Worm (Caenorhabditis elegans) whole organism, L4 larva: ENCODE data around the gene R08A2.9.

Source experiments
- D1046.2 ChIP-seq: fragments of 200-800 bp; sonication (Bioruptor generic); IDR thresholded peaks from 2 replicates; pipeline ENCODE4 v1.3.6; 2022; ENCODE audit warnings: missing genetic modification characterization, missing compliant biosample characterization
- F10B5.3 ChIP-seq: sonication (generic microtip); optimal IDR thresholded peaks from 2 replicates; lab custom pipeline; 2016; ENCODE audit warnings: mild to moderate bottlenecking, missing genetic modification characterization, missing compliant biosample characterization
- F37D6.2 ChIP-seq: sonication (generic microtip); optimal IDR thresholded peaks from 2 replicates; lab custom pipeline; 2016; ENCODE audit warnings: mild to moderate bottlenecking, missing genetic modification characterization, missing compliant biosample characterization
- F49E8.2 ChIP-seq: sonication (generic microtip); optimal IDR thresholded peaks from 2 replicates; lab custom pipeline; 2016; ENCODE audit warnings: missing compliant biosample characterization, mild to moderate bottlenecking, missing genetic modification characterization, borderline replicate concordance
- T26A8.4 ChIP-seq: fragments of 200-800 bp; sonication (Bioruptor generic); IDR thresholded peaks from 2 replicates; pipeline ENCODE4 v1.3.6; 2022; ENCODE audit warnings: missing genetic modification characterization, missing compliant biosample characterization
- Y48G9A.11 ChIP-seq: fragments of 200-800 bp; sonication (Bioruptor generic); IDR thresholded peaks from 2 replicates; pipeline ENCODE4 v1.3.6; 2022; ENCODE audit warnings: missing genetic modification reagents, missing genetic modification characterization, missing compliant biosample characterization
- Y75B8A.6 ChIP-seq: fragments of 200-800 bp; sonication (Bioruptor generic); IDR thresholded peaks from 2 replicates; pipeline ENCODE4 v1.3.6; 2022; ENCODE audit warnings: missing genetic modification reagents, missing genetic modification characterization, missing compliant biosample characterization
- ZK337.2 ChIP-seq: fragments of 200-800 bp; sonication (Bioruptor generic); IDR thresholded peaks from 2 replicates; pipeline ENCODE4 v1.3.6; 2022; ENCODE audit warnings: missing genetic modification reagents, missing genetic modification characterization, missing compliant biosample characterization
- arid-1 ChIP-seq: fragments of 200-800 bp; sonication (Bioruptor generic); conservative IDR thresholded peaks from 2 replicates; pipeline ENCODE4 v1.3.6; 2022; ENCODE audit warnings: missing genetic modification reagents, missing genetic modification characterization, missing compliant biosample characterization
- ceh-20 ChIP-seq: fragments of 200-800 bp; sonication (Bioruptor generic); IDR thresholded peaks from 2 replicates; pipeline ENCODE4 v1.3.6; 2022; ENCODE audit warnings: missing genetic modification reagents, missing genetic modification characterization, missing compliant biosample characterization
- ctbp-1 ChIP-seq: fragments of 200-800 bp; sonication (Bioruptor generic); IDR thresholded peaks from 2 replicates; pipeline ENCODE4 v1.3.6; 2022; ENCODE audit warnings: missing genetic modification reagents, missing genetic modification characterization, missing compliant biosample characterization
- daf-19 ChIP-seq: fragments of 200-800 bp; sonication (Bioruptor generic); conservative IDR thresholded peaks from 2 replicates; pipeline ENCODE4 v1.3.6; 2022; ENCODE audit warnings: missing genetic modification characterization, missing compliant biosample characterization
- dmd-8 ChIP-seq: fragments of 200-800 bp; sonication (Bioruptor generic); IDR thresholded peaks from 2 replicates; pipeline ENCODE4 v1.3.6; 2022; ENCODE audit warnings: missing genetic modification characterization, missing compliant biosample characterization
- dpl-1 ChIP-seq: fragments of 150-350 bp; optimal IDR thresholded peaks from 2 replicates; lab custom pipeline; 2014; ENCODE audit warnings: missing biosample characterization, missing genetic modification reagents, missing genetic modification characterization
- egl-43 ChIP-seq: fragments of 200-800 bp; sonication (Bioruptor generic); IDR thresholded peaks from 2 replicates; pipeline ENCODE4 v1.3.6; 2022; ENCODE audit warnings: missing genetic modification reagents, missing genetic modification characterization, missing compliant biosample characterization
- fos-1 ChIP-seq: fragments of 150-350 bp; optimal IDR thresholded peaks from 2 replicates; lab custom pipeline; 2014; ENCODE audit warnings: missing biosample characterization, missing genetic modification characterization
- gei-8 ChIP-seq: fragments of 200-800 bp; sonication (Bioruptor generic); optimal IDR thresholded peaks from 2 replicates; lab custom pipeline; 2018; ENCODE audit warnings: mild to moderate bottlenecking, missing genetic modification characterization, missing compliant biosample characterization
- hlh-11 ChIP-seq: fragments of 200-800 bp; sonication (Bioruptor generic); optimal IDR thresholded peaks from 2 replicates; lab custom pipeline; 2018; ENCODE audit warnings: mild to moderate bottlenecking, missing genetic modification characterization, missing compliant biosample characterization
- hlh-30 ChIP-seq: sonication (generic microtip); optimal IDR thresholded peaks from 2 replicates; lab custom pipeline; 2017; ENCODE audit warnings: antibody characterized with exemption, mild to moderate bottlenecking, missing genetic modification characterization, missing compliant biosample characterization; ENCODE audit not compliant: insufficient read depth
- lim-7 ChIP-seq: fragments of 200-800 bp; sonication (Bioruptor generic); IDR thresholded peaks from 2 replicates; pipeline ENCODE4 v1.3.6; 2022; ENCODE audit warnings: missing genetic modification characterization, missing compliant biosample characterization
- lin-1 ChIP-seq: fragments of 200-800 bp; sonication (Bioruptor generic); IDR thresholded peaks from 2 replicates; pipeline ENCODE4 v1.3.6; 2022; ENCODE audit warnings: missing genetic modification reagents, missing genetic modification characterization, missing compliant biosample characterization
- lin-13 ChIP-seq: fragments of 150-350 bp; optimal IDR thresholded peaks from 2 replicates; lab custom pipeline; 2014; ENCODE audit warnings: missing biosample characterization, missing genetic modification reagents, missing genetic modification characterization
- lin-29 ChIP-seq: fragments of 200-800 bp; sonication (Bioruptor generic); IDR thresholded peaks from 2 replicates; pipeline ENCODE4 v1.3.6; 2022; ENCODE audit warnings: missing genetic modification reagents, missing genetic modification characterization, missing compliant biosample characterization
- lir-3 ChIP-seq: sonication (generic microtip); optimal IDR thresholded peaks from 2 replicates; lab custom pipeline; 2016; ENCODE audit warnings: mild to moderate bottlenecking, missing genetic modification characterization, missing compliant biosample characterization
- lsy-2 ChIP-seq, 2 experiments: fragments of 150-350 bp in 1 of 2; sonication (generic microtip) in 1 of 2; optimal IDR thresholded peaks; 2 replicates each; lab custom pipeline; 2014 to 2017; ENCODE audit warnings: missing biosample characterization in 2 of 2, missing genetic modification characterization in 2 of 2
- madf-5 ChIP-seq, 2 experiments: fragments of 200-800 bp; sonication (Bioruptor generic); IDR thresholded peaks; 2 replicates each; pipeline ENCODE4 v1.3.6; 2022; ENCODE audit warnings: missing compliant biosample characterization in 2 of 2, missing genetic modification characterization in 2 of 2
- madf-9 ChIP-seq: fragments of 200-800 bp; sonication (Bioruptor generic); conservative IDR thresholded peaks from 2 replicates; pipeline ENCODE4 v1.3.6; 2022; ENCODE audit warnings: missing genetic modification reagents, missing genetic modification characterization, missing compliant biosample characterization
- mdl-1 ChIP-seq, 2 experiments: fragments of 150-350 bp in 1 of 2; sonication (generic microtip) in 1 of 2; optimal IDR thresholded peaks; 2 replicates each; lab custom pipeline; 2014 to 2017; ENCODE audit warnings: missing biosample characterization in 2 of 2, missing genetic modification characterization in 2 of 2
- mxl-2 ChIP-seq: fragments of 200-800 bp; sonication (Bioruptor generic); conservative IDR thresholded peaks from 2 replicates; pipeline ENCODE4 v1.3.6; 2022; ENCODE audit warnings: missing genetic modification reagents, missing genetic modification characterization, missing compliant biosample characterization
- mxl-3 ChIP-seq: fragments of 200-800 bp; sonication (Bioruptor generic); optimal IDR thresholded peaks from 2 replicates; lab custom pipeline; 2018; ENCODE audit warnings: mild to moderate bottlenecking, missing genetic modification characterization, missing compliant biosample characterization
- nhr-102 ChIP-seq: sonication (generic microtip); optimal IDR thresholded peaks from 2 replicates; lab custom pipeline; 2016; ENCODE audit warnings: mild to moderate bottlenecking, missing genetic modification characterization, moderate library complexity, missing compliant biosample characterization
- nhr-11 ChIP-seq: fragments of 150-350 bp; optimal IDR thresholded peaks from 2 replicates; lab custom pipeline; 2014; ENCODE audit warnings: missing biosample characterization, missing genetic modification characterization
- nhr-237 ChIP-seq: sonication (generic microtip); optimal IDR thresholded peaks from 2 replicates; lab custom pipeline; 2017; ENCODE audit warnings: missing biosample characterization, missing genetic modification characterization
- nhr-28 ChIP-seq: fragments of 150-350 bp; optimal IDR thresholded peaks from 2 replicates; lab custom pipeline; 2014; ENCODE audit warnings: missing biosample characterization, missing genetic modification characterization
- nhr-77 ChIP-seq: fragments of 150-350 bp; optimal IDR thresholded peaks from 2 replicates; lab custom pipeline; 2014; ENCODE audit warnings: missing biosample characterization, missing genetic modification characterization
- pha-4 ChIP-seq, 2 experiments: fragments of 150-350 bp in 1 of 2; fragments of 200-800 bp in 1 of 2; sonication (Bioruptor generic) in 1 of 2; IDR thresholded peaks in 1 of 2; optimal IDR thresholded peaks in 1 of 2; 2 replicates each; pipeline versions ENCODE4 v1.3.6 to Lab custom; 2014 to 2022; ENCODE audit warnings: missing genetic modification characterization in 2 of 2, missing genetic modification reagents in 2 of 2, missing biosample characterization in 1 of 2, missing compliant biosample characterization in 1 of 2
- rbr-2 ChIP-seq: sonication (generic microtip); optimal IDR thresholded peaks from 2 replicates; lab custom pipeline; 2016; ENCODE audit warnings: missing genotype, missing genetic modification characterization, missing compliant biosample characterization
- sdz-12 ChIP-seq: fragments of 200-800 bp; sonication (Bioruptor generic); optimal IDR thresholded peaks from 2 replicates; lab custom pipeline; 2018; ENCODE audit warnings: mild to moderate bottlenecking, missing genetic modification characterization, missing compliant biosample characterization
- set-16 ChIP-seq: fragments of 200-800 bp; sonication (Bioruptor generic); IDR thresholded peaks from 2 replicates; pipeline ENCODE4 v1.3.6; 2022; ENCODE audit warnings: missing genetic modification reagents, missing genetic modification characterization, missing compliant biosample characterization
- skn-1 ChIP-seq: fragments of 150-350 bp; optimal IDR thresholded peaks from 2 replicates; lab custom pipeline; 2014; ENCODE audit warnings: missing biosample characterization, missing genetic modification characterization
- spr-1 ChIP-seq: sonication (generic microtip); optimal IDR thresholded peaks from 2 replicates; lab custom pipeline; 2016; ENCODE audit warnings: mild to moderate bottlenecking, missing genetic modification characterization, missing compliant biosample characterization
- spr-3 ChIP-seq: fragments of 200-800 bp; sonication (Bioruptor generic); optimal IDR thresholded peaks from 2 replicates; lab custom pipeline; 2018; ENCODE audit warnings: mild to moderate bottlenecking, missing genetic modification characterization, missing compliant biosample characterization
- vab-7 ChIP-seq: fragments of 200-800 bp; sonication (Bioruptor generic); IDR thresholded peaks from 2 replicates; pipeline ENCODE4 v1.3.6; 2022; ENCODE audit warnings: missing genetic modification reagents, missing genetic modification characterization, missing compliant biosample characterization
- zag-1 ChIP-seq: fragments of 150-350 bp; optimal IDR thresholded peaks from 2 replicates; lab custom pipeline; 2014; ENCODE audit warnings: missing biosample characterization, missing genetic modification characterization
- zip-2 ChIP-seq: fragments of 150-350 bp; optimal IDR thresholded peaks from 2 replicates; lab custom pipeline; 2014; ENCODE audit warnings: missing biosample characterization, missing genetic modification characterization

Gene R08A2.9

ce11 chrV:14689060-14689750 is 18.9 kb upstream of the R08A2.9 start, which contains the start of gene gasr-8 (continued):
- peak; percentile 72; the same call in 1 of the 2 replicates for TF ChIP-seq dmd-8
- no peak for TF ChIP-seq F10B5.3 (tag; lab: Kevin White, UChicago)
- TF ChIP-seq egl-43 (GFP tag; lab: Robert Waterston, UW): peak; percentile 71
- TF ChIP-seq arid-1 (GFP tag; lab: Robert Waterston, UW): 0 out of 2 replicates have a peak, but pooled peaks have one; percentile 42
- TF ChIP-seq mxl-2: 0 out of 2 replicates have a peak, but pooled peaks have one; percentile 3
- TF ChIP-seq F49E8.2 (tag; lab: Kevin White, UChicago): no peak
- peak; percentile 69 for TF ChIP-seq lin-1 (GFP tag; lab: Robert Waterston, UW)
- peak; percentile 3 for TF ChIP-seq nhr-102
- no peak for TF ChIP-seq ZK337.2 (GFP tag; lab: Robert Waterston, UW)
- TF ChIP-seq lin-29 (GFP tag; lab: Robert Waterston, UW): 0 out of 2 replicates have a peak, but pooled peaks have one; percentile 10
- TF ChIP-seq daf-19 (GFP tag; lab: Robert Waterston, UW): no peak
- no peak for TF ChIP-seq spr-1 (tag; lab: Kevin White, UChicago)
- peak; percentile 1 for TF ChIP-seq hlh-11 (tag; lab: Kevin White, UChicago)
- TF ChIP-seq lsy-2 (tag; optimal IDR thresholded peaks at IDR 0.05; lab: Kevin White, UChicago): no peak
- TF ChIP-seq zag-1 (tag; lab: Kevin White, UChicago): no peak
- no peak for TF ChIP-seq Y75B8A.6
- no peak for TF ChIP-seq skn-1 (tag; lab: Kevin White, UChicago)
- TF ChIP-seq zip-2 (tag; lab: Kevin White, UChicago): no peak

- TF ChIP-seq mxl-3 (GFP tag; lab: Kevin White, UChicago): no peak
- TF ChIP-seq skn-1 (tag; lab: Kevin White, UChicago): no peak
- no peak for TF ChIP-seq F49E8.2 (tag; lab: Kevin White, UChicago)
- TF ChIP-seq rbr-2 (tag; lab: Kevin White, UChicago): no peak
- TF ChIP-seq set-16 (GFP tag; lab: Robert Waterston, UW): no peak
- TF ChIP-seq gei-8 (GFP tag; lab: Kevin White, UChicago): no peak
- no peak for TF ChIP-seq nhr-77 (tag; lab: Kevin White, UChicago)
- TF ChIP-seq nhr-11 (tag; lab: Kevin White, UChicago): no peak
- no peak for TF ChIP-seq Y48G9A.11
- TF ChIP-seq egl-43 (GFP tag; lab: Robert Waterston, UW): no peak
- TF ChIP-seq T26A8.4 (GFP tag; lab: Robert Waterston, UW): no peak
- no peak for TF ChIP-seq vab-7 (GFP tag; lab: Robert Waterston, UW)
- no peak for TF ChIP-seq nhr-237
- TF ChIP-seq madf-9 (GFP tag; lab: Robert Waterston, UW): no peak
- no peak for TF ChIP-seq pha-4 (GFP tag; IDR thresholded peaks at IDR 0.05; lab: Robert Waterston, UW)
- no peak for TF ChIP-seq pha-4 (tag; optimal IDR thresholded peaks at IDR 0.05; lab: Kevin White, UChicago)
- no peak for TF ChIP-seq mdl-1 (tag; optimal IDR thresholded peaks at IDR 0.05; lab: Kevin White, UChicago)
- no peak for TF ChIP-seq F37D6.2
Measured at ce11 chrV:14695713-14696112, 12.3 kb upstream of the R08A2.9 start.

- TF ChIP-seq hlh-30 (tag; lab: Kevin White, UChicago) (peak; percentile 67), D1046.2 (GFP tag; lab: Robert Waterston, UW) (no peak), nhr-28 (tag; lab: Kevin White, UChicago) (peak; percentile 90), dpl-1 (GFP tag; lab: Kevin White, UChicago) (peak; percentile 51), dmd-8 (no peak), ctbp-1 (GFP tag; lab: Robert Waterston, UW) (peak; percentile 60), sdz-12 (GFP tag; lab: Kevin White, UChicago) (no peak), madf-5 (GFP tag; IDR thresholded peaks at IDR 0.05; lab: Robert Waterston, UW) (0 out of 4 replicates have a peak, but pooled peaks of 1 of the 2 experiments have one; percentile 9), nhr-11 (tag; lab: Kevin White, UChicago) (peak; percentile 83), lin-13 (GFP tag; lab: Kevin White, UChicago) (peak; percentile 58), vab-7 (GFP tag; lab: Robert Waterston, UW) (no peak), fos-1 (tag; lab: Kevin White, UChicago) (no peak), spr-3 (no peak), mxl-3 (GFP tag; lab: Kevin White, UChicago) (peak; percentile 85), ceh-20 (no peak), lim-7 (GFP tag; lab: Robert Waterston, UW) (no peak), lir-3 (tag; lab: Kevin White, UChicago) (no peak)
Measured at ce11 chrV:14696604-14697307, 11.3 kb upstream of the R08A2.9 start, which contains the start of gene unc-112. Gene unc-112, minus strand, starts transcription at chrV:14696654.
